Fruit fly (Drosophila melanogaster) whole organism, prepupa: ENCODE results near the gene CG42271.

Source experiments
- Blimp-1 ChIP-seq: fragments of 200-800 bp; sonication (Bioruptor generic); optimal IDR thresholded peaks from 3 replicates; lab custom pipeline; 2017; ENCODE audit warnings: missing biosample characterization, missing genetic modification characterization, mild to moderate bottlenecking, moderate library complexity, missing genetic modification reagents
- CG11294 ChIP-seq: fragments of 200-800 bp; sonication (Bioruptor generic); IDR thresholded peaks from 2 replicates; pipeline ENCODE4 v1.3.6; 2022; ENCODE audit warnings: missing biosample characterization, missing genetic modification characterization
- CG11762 ChIP-seq: fragments of 200-800 bp; sonication (Bioruptor generic); optimal IDR thresholded peaks from 3 replicates; lab custom pipeline; 2016; ENCODE audit warnings: missing biosample characterization, missing genetic modification characterization; ENCODE audit not compliant: insufficient read depth
- CG11902 ChIP-seq: fragments of 200-800 bp; sonication (Bioruptor generic); optimal IDR thresholded peaks from 3 replicates; lab custom pipeline; 2016; ENCODE audit warnings: missing biosample characterization, missing genetic modification characterization
- CG15336 ChIP-seq: fragments of 200-800 bp; sonication (Bioruptor generic); IDR thresholded peaks from 2 replicates; pipeline ENCODE4 v1.3.6; 2022; ENCODE audit warnings: missing biosample characterization, missing genetic modification characterization
- CG1621 ChIP-seq: fragments of 200-800 bp; sonication (Bioruptor generic); optimal IDR thresholded peaks from 3 replicates; lab custom pipeline; 2018; ENCODE audit warnings: missing biosample characterization, mild to moderate bottlenecking, missing genetic modification characterization
- CG16779 ChIP-seq: fragments of 200-800 bp; sonication (Bioruptor generic); optimal IDR thresholded peaks from 3 replicates; lab custom pipeline; 2017; ENCODE audit warnings: missing biosample characterization, mild to moderate bottlenecking, missing genetic modification characterization
- CG3032 ChIP-seq: fragments of 200-800 bp; optimal IDR thresholded peaks from 2 replicates; lab custom pipeline; 2019; ENCODE audit warnings: missing biosample characterization, mild to moderate bottlenecking, missing genetic modification characterization, moderate library complexity
- CG31627 ChIP-seq: fragments of 200-800 bp; sonication (Bioruptor generic); optimal IDR thresholded peaks from 3 replicates; lab custom pipeline; 2016; ENCODE audit warnings: missing biosample characterization, missing genetic modification characterization
- CG6276 ChIP-seq: fragments of 200-800 bp; sonication (Bioruptor generic); optimal IDR thresholded peaks from 2 replicates; lab custom pipeline; 2017; ENCODE audit warnings: missing biosample characterization, mild to moderate bottlenecking, missing genetic modification characterization
- CG6854 ChIP-seq: fragments of 200-800 bp; sonication (Bioruptor generic); optimal IDR thresholded peaks from 2 replicates; lab custom pipeline; 2017; ENCODE audit warnings: missing biosample characterization, mild to moderate bottlenecking, missing genetic modification characterization
- CG8319 ChIP-seq: fragments of 200-800 bp; sonication (Bioruptor generic); optimal IDR thresholded peaks from 3 replicates; lab custom pipeline; 2016; ENCODE audit warnings: missing biosample characterization, missing genetic modification characterization
- CG9139 ChIP-seq: fragments of 200-800 bp; sonication (Bioruptor generic); optimal IDR thresholded peaks from 3 replicates; lab custom pipeline; 2017; ENCODE audit warnings: missing biosample characterization, mild to moderate bottlenecking, missing genetic modification characterization
- Eip75B ChIP-seq: fragments of 200-800 bp; sonication (Bioruptor generic); optimal IDR thresholded peaks from 3 replicates; lab custom pipeline; 2016; ENCODE audit warnings: missing biosample characterization, missing genetic modification characterization
- Eip78C ChIP-seq: fragments of 200-800 bp; sonication (Bioruptor generic); peaks from one replicate; lab custom pipeline; 2016; ENCODE audit warnings: missing biosample characterization, missing genetic modification characterization
- Ets96B ChIP-seq: fragments of 200-800 bp; optimal IDR thresholded peaks from 2 replicates; lab custom pipeline; 2019; ENCODE audit warnings: missing biosample characterization, mild to moderate bottlenecking, missing genetic modification characterization, moderate library complexity
- Hr39 ChIP-seq: fragments of 200-800 bp; sonication (Bioruptor generic); optimal IDR thresholded peaks from 2 replicates; lab custom pipeline; 2016; ENCODE audit warnings: missing biosample characterization, missing genetic modification characterization
- Met ChIP-seq: fragments of 200-800 bp; sonication (Bioruptor generic); optimal IDR thresholded peaks from 3 replicates; lab custom pipeline; 2016; ENCODE audit warnings: missing biosample characterization, missing genetic modification characterization
- Sox15 ChIP-seq: fragments of 200-800 bp; sonication (Bioruptor generic); optimal IDR thresholded peaks from 3 replicates; lab custom pipeline; 2016; ENCODE audit warnings: missing biosample characterization, missing genetic modification characterization
- cyc ChIP-seq: fragments of 200-800 bp; sonication (Bioruptor generic); optimal IDR thresholded peaks from 3 replicates; lab custom pipeline; 2016; ENCODE audit warnings: missing biosample characterization, missing genetic modification characterization
- eg ChIP-seq: fragments of 200-800 bp; sonication (Bioruptor generic); IDR thresholded peaks from 3 replicates; pipeline ENCODE4 v1.3.6; 2022; ENCODE audit warnings: missing biosample characterization, missing genetic modification characterization
- net ChIP-seq: fragments of 200-800 bp; sonication (Bioruptor generic); optimal IDR thresholded peaks from 3 replicates; lab custom pipeline; 2016; ENCODE audit warnings: missing biosample characterization, missing genetic modification characterization
- salr ChIP-seq, 2 experiments: fragments of 200-800 bp; sonication (Bioruptor generic); optimal IDR thresholded peaks; 3 replicates each; lab custom pipeline; 2016 to 2018; ENCODE audit warnings: missing biosample characterization in 2 of 2, missing genetic modification characterization in 2 of 2, mild to moderate bottlenecking in 1 of 2
- spab ChIP-seq: fragments of 200-800 bp; sonication (Bioruptor generic); optimal IDR thresholded peaks from 2 replicates; lab custom pipeline; 2017; ENCODE audit warnings: missing biosample characterization, mild to moderate bottlenecking, missing genetic modification characterization, missing genetic modification reagents
- ss ChIP-seq, 2 experiments: fragments of 200-800 bp; sonication (Bioruptor generic); optimal IDR thresholded peaks; 2 replicates in 1 of 2; 3 replicates in 1 of 2; lab custom pipeline; 2017 to 2018; ENCODE audit warnings: mild to moderate bottlenecking in 2 of 2, missing biosample characterization in 2 of 2, missing genetic modification characterization in 2 of 2, moderate library complexity in 1 of 2
- svp ChIP-seq: fragments of 200-800 bp; sonication (Bioruptor generic); peaks from one replicate; lab custom pipeline; 2016; ENCODE audit warnings: missing biosample characterization, missing genetic modification characterization
- topi ChIP-seq: fragments of 200-800 bp; sonication (Bioruptor generic); optimal IDR thresholded peaks from 3 replicates; lab custom pipeline; 2016; ENCODE audit warnings: missing biosample characterization, missing genetic modification characterization
- vri ChIP-seq: fragments of 200-800 bp; sonication (Bioruptor generic); optimal IDR thresholded peaks from 3 replicates; lab custom pipeline; 2016; ENCODE audit warnings: missing biosample characterization, mild to moderate bottlenecking, missing genetic modification characterization

Gene CG42271

dm6 chrX:14237873-14238394 lies 4.1 kb upstream of the CG42271 start, which contains the start of the genes Fbxl4 and Dus2 (continued):
- TF ChIP-seq CG9139 (GFP tag; lab: Kevin White, UChicago) (peak; percentile 43), ss (GFP tag; optimal IDR thresholded peaks at IDR 0.05; lab: Kevin White, UChicago) (peak; percentile 67 to 82), cyc (peak; percentile 93), Ets96B (tag; lab: Kevin White, UChicago) (peak; percentile 84), spab (GFP tag; lab: Kevin White, UChicago) (peak; percentile 73), CG11762 (GFP tag; lab: Kevin White, UChicago) (peak; percentile 82), CG6854 (GFP tag; lab: Kevin White, UChicago) (peak; percentile 52), CG11294 (GFP tag; lab: Robert Waterston, UW) (peak; percentile 80), CG15336 (GFP tag; lab: Robert Waterston, UW) (peak; percentile 85), topi (GFP tag; lab: Kevin White, UChicago) (peak; percentile 94), CG11902 (GFP tag; lab: Kevin White, UChicago) (peak; percentile 88), CG31627 (peak; percentile 94), net (peak; percentile 85), CG8319 (GFP tag; lab: Kevin White, UChicago) (peak; percentile 87), Met (GFP tag; lab: Kevin White, UChicago) (peak; percentile 91), Hr39 (GFP tag; lab: Kevin White, UChicago) (peak; percentile 94)

- no peak for TF ChIP-seq CG15336 (GFP tag; lab: Robert Waterston, UW)
- TF ChIP-seq Eip78C: peak; percentile 13
- no peak for TF ChIP-seq salr (GFP tag; optimal IDR thresholded peaks at IDR 0.05; lab: Kevin White, UChicago)
- peak; percentile 4 for TF ChIP-seq CG6854 (GFP tag; lab: Kevin White, UChicago)
- TF ChIP-seq, all 60 proteins: peak for 2
Observed at dm6 chrX:14234468-14234867, 602 bp upstream of the CG42271 start.

dm6 chrX:14227043-14227442 lies 6.8 kb downstream of the CG42271 start:
- no peak for TF ChIP-seq Sox15 (GFP tag; lab: Kevin White, UChicago)
- TF ChIP-seq svp (GFP tag; lab: Kevin White, UChicago): peak; percentile 94
- no peak for TF ChIP-seq salr (GFP tag; optimal IDR thresholded peaks at IDR 0.05; lab: Kevin White, UChicago)

- TF ChIP-seq eg (GFP tag; lab: Robert Waterston, UW) (no peak), svp (GFP tag; lab: Kevin White, UChicago) (peak; percentile 26), CG1621 (no peak)
Observed at dm6 chrX:14226093-14226492, 7.8 kb downstream of the CG42271 start, which contains the start of gene mRpL38. Gene mRpL38 (plus strand): TSS chrX:14226289.

dm6 chrX:14225665-14226064 lies 8.2 kb downstream of the CG42271 start, which contains the start of gene CG11674:
Gene CG11674 (minus strand): TSS chrX:14225879.
- TF ChIP-seq CG16779 (tag; lab: Kevin White, UChicago) (no peak), Eip78C (no peak)

dm6 chrX:14221995-14222394 lies 11.9 kb downstream of the CG42271 start:
- no peak for TF ChIP-seq Eip75B (GFP tag; lab: Kevin White, UChicago)
- no peak for TF ChIP-seq CG6276 (GFP tag; lab: Kevin White, UChicago)
- no peak for TF ChIP-seq CG3032 (tag; lab: Kevin White, UChicago)
- TF ChIP-seq vri (GFP tag; lab: Kevin White, UChicago): no peak
- no peak for TF ChIP-seq spab (GFP tag; lab: Kevin White, UChicago)

- TF ChIP-seq Blimp-1 (GFP tag; lab: Kevin White, UChicago) (no peak), topi (GFP tag; lab: Kevin White, UChicago) (no peak), Eip78C (peak; percentile 49)
- TF ChIP-seq, all 60 proteins: peak for 1
Observed at dm6 chrX:14221182-14221581, 12.7 kb downstream of the CG42271 start.
